Worm (Caenorhabditis elegans) whole organism, L3 larva: ENCODE results near the gene F19H6.5.
A peak's percentile ranks its signal among the peaks of the same experiment; 100 is the strongest.

Source experiments
- ZK546.5 ChIP-seq: sonication (generic microtip); optimal IDR thresholded peaks from 2 replicates; lab custom pipeline; 2017; ENCODE audit warnings: missing biosample characterization, missing genetic modification characterization
- aly-2 ChIP-seq: fragments of 150-350 bp; optimal IDR thresholded peaks from 2 replicates; lab custom pipeline; 2014; ENCODE audit warnings: missing biosample characterization, missing genetic modification characterization
- ama-1 ChIP-seq: fragments of 150-350 bp; optimal IDR thresholded peaks from 2 replicates; lab custom pipeline; 2018
- ceh-16 ChIP-seq: sonication (generic microtip); optimal IDR thresholded peaks from 2 replicates; lab custom pipeline; 2017; ENCODE audit warnings: missing biosample characterization, missing genetic modification characterization
- ceh-28 ChIP-seq: fragments of 150-350 bp; optimal IDR thresholded peaks from 2 replicates; lab custom pipeline; 2014; ENCODE audit warnings: missing biosample characterization, missing genetic modification reagents, missing genetic modification characterization
- ceh-82 ChIP-seq: fragments of 150-350 bp; optimal IDR thresholded peaks from 2 replicates; lab custom pipeline; 2014; ENCODE audit warnings: missing biosample characterization, missing genetic modification characterization
- ceh-9 ChIP-seq: sonication (generic microtip); optimal IDR thresholded peaks from 2 replicates; lab custom pipeline; 2018; ENCODE audit warnings: missing biosample characterization, missing genetic modification characterization
- daf-12 ChIP-seq: fragments of 150-350 bp; optimal IDR thresholded peaks from 2 replicates; lab custom pipeline; 2014; ENCODE audit warnings: missing biosample characterization, missing genetic modification reagents, missing genetic modification characterization
- egl-27 ChIP-seq: sonication (generic microtip); optimal IDR thresholded peaks from 4 replicates; lab custom pipeline; 2017; ENCODE audit warnings: missing biosample characterization, missing genetic modification reagents, missing genetic modification characterization
- elt-1 ChIP-seq: fragments of 150-350 bp; optimal IDR thresholded peaks from 2 replicates; lab custom pipeline; 2014; ENCODE audit warnings: missing biosample characterization, missing genetic modification characterization
- elt-2 ChIP-seq: sonication (generic microtip); optimal IDR thresholded peaks from 2 replicates; lab custom pipeline; 2016; ENCODE audit warnings: missing genetic modification reagents, mild to moderate bottlenecking, missing genetic modification characterization, missing compliant biosample characterization
- elt-3 ChIP-seq, 3 experiments: fragments of 150-350 bp in 1 of 3; sonication (generic microtip) in 2 of 3; optimal IDR thresholded peaks; 2 replicates in 2 of 3; 4 replicates in 1 of 3; lab custom pipeline; 2014 to 2017; ENCODE audit warnings: missing biosample characterization in 3 of 3, missing genetic modification characterization in 3 of 3
- eor-1 ChIP-seq, 2 experiments: fragments of 150-350 bp; optimal IDR thresholded peaks; 2 replicates each; lab custom pipeline; 2014 to 2018; ENCODE audit warnings: missing biosample characterization in 2 of 2, missing genetic modification characterization in 2 of 2
- fkh-10 ChIP-seq: sonication (generic microtip); optimal IDR thresholded peaks from 2 replicates; lab custom pipeline; 2017; ENCODE audit warnings: missing biosample characterization, missing genetic modification reagents, missing genetic modification characterization
- fkh-2 ChIP-seq: fragments of 150-350 bp; optimal IDR thresholded peaks from 2 replicates; lab custom pipeline; 2014; ENCODE audit warnings: missing biosample characterization, missing genetic modification reagents, missing genetic modification characterization
- hmg-11 ChIP-seq: sonication (generic microtip); optimal IDR thresholded peaks from 2 replicates; lab custom pipeline; 2016; ENCODE audit warnings: missing genetic modification characterization, missing compliant biosample characterization
- jun-1 ChIP-seq: fragments of 150-350 bp; optimal IDR thresholded peaks from 2 replicates; lab custom pipeline; 2014; ENCODE audit warnings: missing biosample characterization, missing genetic modification reagents, missing genetic modification characterization
- lin-15B ChIP-seq: fragments of 150-350 bp; optimal IDR thresholded peaks from 2 replicates; lab custom pipeline; 2014; ENCODE audit warnings: missing biosample characterization, missing genetic modification characterization
- lin-39 ChIP-seq: fragments of 150-350 bp; optimal IDR thresholded peaks from 2 replicates; lab custom pipeline; 2018; ENCODE audit warnings: missing biosample characterization, missing genetic modification reagents, missing genetic modification characterization
- lsy-12 ChIP-seq: sonication (generic microtip); optimal IDR thresholded peaks from 2 replicates; lab custom pipeline; 2016; ENCODE audit warnings: mild to moderate bottlenecking, missing genetic modification characterization, missing compliant biosample characterization
- mml-1 ChIP-seq: fragments of 150-350 bp; sonication (generic microtip); optimal IDR thresholded peaks from 3 replicates; lab custom pipeline; 2014; ENCODE audit warnings: missing biosample characterization, missing genetic modification characterization
- nfya-1 ChIP-seq: sonication (generic microtip); optimal IDR thresholded peaks from 2 replicates; lab custom pipeline; 2017; ENCODE audit warnings: missing genetic modification characterization, mild to moderate bottlenecking, missing compliant biosample characterization, antibody characterized with exemption, moderate library complexity; ENCODE audit not compliant: insufficient read depth
- nhr-11 ChIP-seq: fragments of 150-350 bp; optimal IDR thresholded peaks from 2 replicates; lab custom pipeline; 2014; ENCODE audit warnings: missing biosample characterization, missing genetic modification characterization
- nhr-12 ChIP-seq: fragments of 150-350 bp; optimal IDR thresholded peaks from 2 replicates; lab custom pipeline; 2014; ENCODE audit warnings: missing biosample characterization, missing genetic modification characterization
- nhr-23 ChIP-seq: fragments of 150-350 bp; optimal IDR thresholded peaks from 2 replicates; lab custom pipeline; 2014; ENCODE audit warnings: missing biosample characterization, missing genetic modification reagents, missing genetic modification characterization
- nhr-237 ChIP-seq: fragments of 150-350 bp; optimal IDR thresholded peaks from 2 replicates; lab custom pipeline; 2014; ENCODE audit warnings: missing biosample characterization, missing genetic modification characterization
- nhr-25 ChIP-seq: sonication (generic microtip); optimal IDR thresholded peaks from 2 replicates; lab custom pipeline; 2017; ENCODE audit warnings: missing biosample characterization, missing genetic modification characterization
- nhr-28 ChIP-seq: fragments of 150-350 bp; optimal IDR thresholded peaks from 2 replicates; lab custom pipeline; 2014; ENCODE audit warnings: missing biosample characterization, missing genetic modification characterization
- nhr-43 ChIP-seq: sonication (generic microtip); optimal IDR thresholded peaks from 2 replicates; lab custom pipeline; 2016; ENCODE audit warnings: mild to moderate bottlenecking, missing genetic modification characterization, missing compliant biosample characterization; ENCODE audit not compliant: poor library complexity, severe bottlenecking
- nhr-67 ChIP-seq: fragments of 150-350 bp; optimal IDR thresholded peaks from 2 replicates; lab custom pipeline; 2014; ENCODE audit warnings: missing biosample characterization, missing genetic modification characterization
- nhr-76 ChIP-seq: fragments of 150-350 bp; sonication (generic microtip); optimal IDR thresholded peaks from 5 replicates; lab custom pipeline; 2014; ENCODE audit warnings: missing biosample characterization, missing genetic modification characterization
- nhr-77 ChIP-seq: fragments of 150-350 bp; optimal IDR thresholded peaks from 2 replicates; lab custom pipeline; 2014; ENCODE audit warnings: missing biosample characterization, missing genetic modification characterization
- pha-4 ChIP-seq: fragments of 150-350 bp; optimal IDR thresholded peaks from 2 replicates; lab custom pipeline; 2014; ENCODE audit warnings: missing biosample characterization, missing genetic modification reagents, missing genetic modification characterization
- pqm-1 ChIP-seq: fragments of 150-350 bp; optimal IDR thresholded peaks from 2 replicates; lab custom pipeline; 2017; ENCODE audit warnings: missing biosample characterization, missing genetic modification characterization, inconsistent platforms
- sea-2 ChIP-seq: fragments of 150-350 bp; sonication (generic microtip); optimal IDR thresholded peaks from 4 replicates; lab custom pipeline; 2014; ENCODE audit warnings: missing biosample characterization, missing genetic modification reagents, missing genetic modification characterization
- skn-1 ChIP-seq: fragments of 150-350 bp; optimal IDR thresholded peaks from 2 replicates; lab custom pipeline; 2014; ENCODE audit warnings: missing biosample characterization, missing genetic modification characterization
- snpc-4 ChIP-seq: fragments of 150-350 bp; optimal IDR thresholded peaks from 2 replicates; lab custom pipeline; 2014; ENCODE audit warnings: missing biosample characterization, missing genetic modification characterization
- tbx-2 ChIP-seq: sonication (generic microtip); optimal IDR thresholded peaks from 2 replicates; lab custom pipeline; 2016; ENCODE audit warnings: mild to moderate bottlenecking, missing genetic modification characterization, missing compliant biosample characterization
- unc-39 ChIP-seq: sonication (generic microtip); optimal IDR thresholded peaks from 4 replicates; lab custom pipeline; 2017; ENCODE audit warnings: missing biosample characterization, missing genetic modification characterization
- unc-62 ChIP-seq: fragments of 150-350 bp; sonication (generic microtip); optimal IDR thresholded peaks from 4 replicates; lab custom pipeline; 2014; ENCODE audit warnings: missing biosample characterization, missing genetic modification reagents, missing genetic modification characterization
- zag-1 ChIP-seq: fragments of 150-350 bp; optimal IDR thresholded peaks from 2 replicates; lab custom pipeline; 2014; ENCODE audit warnings: missing biosample characterization, missing genetic modification characterization
- ztf-11 ChIP-seq: fragments of 150-350 bp; optimal IDR thresholded peaks from 2 replicates; lab custom pipeline; 2014; ENCODE audit warnings: missing biosample characterization, missing genetic modification characterization
- ztf-4 ChIP-seq: fragments of 150-350 bp; optimal IDR thresholded peaks from 2 replicates; lab custom pipeline; 2014; ENCODE audit warnings: missing biosample characterization, missing genetic modification characterization

F19H6.5 gene

DNA sequence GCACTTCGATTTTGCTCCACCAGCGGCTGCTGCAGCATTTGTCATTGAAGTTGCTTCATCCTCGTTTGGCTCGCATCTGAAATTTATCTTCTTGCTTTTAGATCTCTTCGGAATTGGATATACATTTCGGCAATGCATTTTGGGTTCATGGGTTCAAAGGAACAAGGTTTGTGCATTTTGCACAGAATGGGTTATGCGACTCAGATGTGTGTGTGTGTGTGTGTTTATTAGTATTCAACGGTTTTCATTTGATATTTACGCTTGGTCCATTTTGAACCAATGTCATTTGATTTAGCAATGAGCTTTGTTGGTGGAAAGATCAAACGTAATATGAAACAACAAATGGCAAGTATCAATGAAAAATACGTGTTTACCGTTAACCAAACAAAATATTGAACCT lies 11.1 kb upstream of the F19H6.5 start:
- no peak for TF ChIP-seq fkh-2
- TF ChIP-seq hmg-11, result no peak
- no peak for TF ChIP-seq skn-1 (tag; lab: Kevin White, UChicago)
- TF ChIP-seq, all 47 proteins: peak for 0

DNA sequence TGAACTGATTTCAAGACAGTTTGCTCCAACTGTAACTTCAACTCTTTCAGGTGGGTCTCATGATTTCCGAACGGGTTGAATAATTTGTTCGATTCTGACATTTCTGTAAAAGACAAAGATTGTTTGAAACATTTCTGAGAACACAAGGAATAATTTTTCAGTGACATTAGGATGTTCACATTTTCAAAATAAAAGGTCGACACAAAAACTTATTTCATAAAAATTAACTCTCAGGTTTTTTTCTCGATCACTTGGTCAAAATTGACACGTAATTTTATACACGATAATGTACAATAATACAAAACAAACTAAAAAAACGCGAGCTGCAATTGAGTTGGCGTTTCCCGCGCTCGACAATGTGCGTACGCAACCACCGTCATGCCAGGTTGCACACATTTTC lies 6.6 kb upstream of the F19H6.5 start, which contains the start of gene rif-1.2:
Gene rif-1.2, minus strand, starts transcription at position 101 of the 400 bp plus-strand sequence.
- no peak for TF ChIP-seq nhr-43
- TF ChIP-seq daf-12 (tag; lab: Kevin White, UChicago), result no peak
- no peak for TF ChIP-seq elt-2 (tag; lab: Kevin White, UChicago)
- no peak for TF ChIP-seq nhr-67
- no peak for TF ChIP-seq lsy-12
- TF ChIP-seq nhr-28 (tag; lab: Kevin White, UChicago), result no peak
- TF ChIP-seq nhr-12 (tag; lab: Kevin White, UChicago), result no peak
- no peak for TF ChIP-seq hmg-11
- no peak for TF ChIP-seq elt-3 (tag; optimal IDR thresholded peaks at IDR 0.05; lab: Kevin White, UChicago)
- TF ChIP-seq fkh-2, result no peak
- no peak for TF ChIP-seq pqm-1 (tag; lab: Kevin White, UChicago)
- TF ChIP-seq ceh-82, result no peak
- no peak for TF ChIP-seq mml-1 (tag; lab: Kevin White, UChicago)
- no peak for TF ChIP-seq nfya-1 (tag; lab: Kevin White, UChicago)
- no peak for TF ChIP-seq ama-1 (lab: Kevin White, UChicago)
- no peak for TF ChIP-seq ztf-4

DNA sequence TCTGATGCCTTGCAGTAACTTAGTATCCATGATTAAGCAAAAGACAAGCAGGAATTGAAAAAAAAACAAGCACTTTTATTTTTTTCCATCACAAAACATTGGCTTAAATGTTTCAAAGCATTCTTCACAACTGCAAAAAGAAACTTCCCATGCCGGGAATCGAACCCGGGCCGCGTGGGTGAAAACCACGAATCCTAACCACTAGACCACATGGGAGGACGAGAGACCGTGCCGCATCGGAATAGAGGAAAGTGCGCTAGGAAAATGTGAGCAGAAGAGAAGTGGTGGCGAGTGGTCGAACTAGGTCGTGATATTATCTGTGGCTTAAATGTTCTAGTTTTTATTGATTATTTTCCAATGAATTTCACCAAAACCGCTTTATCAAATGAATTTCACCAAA lies 2.8 kb upstream of the F19H6.5 start:
- TF ChIP-seq elt-2 (tag; lab: Kevin White, UChicago) (peak; percentile 35), lin-39 (tag; lab: Kevin White, UChicago) (peak; percentile 39), hmg-11 (peak; percentile 87), nhr-67 (no peak), ceh-9 (tag; lab: Kevin White, UChicago) (no peak), unc-39 (tag; lab: Kevin White, UChicago) (no peak), ceh-28 (tag; lab: Kevin White, UChicago) (peak; percentile 33), tbx-2 (peak; percentile 18), pqm-1 (tag; lab: Kevin White, UChicago) (peak; percentile 14), nhr-43 (peak; percentile 44)

DNA sequence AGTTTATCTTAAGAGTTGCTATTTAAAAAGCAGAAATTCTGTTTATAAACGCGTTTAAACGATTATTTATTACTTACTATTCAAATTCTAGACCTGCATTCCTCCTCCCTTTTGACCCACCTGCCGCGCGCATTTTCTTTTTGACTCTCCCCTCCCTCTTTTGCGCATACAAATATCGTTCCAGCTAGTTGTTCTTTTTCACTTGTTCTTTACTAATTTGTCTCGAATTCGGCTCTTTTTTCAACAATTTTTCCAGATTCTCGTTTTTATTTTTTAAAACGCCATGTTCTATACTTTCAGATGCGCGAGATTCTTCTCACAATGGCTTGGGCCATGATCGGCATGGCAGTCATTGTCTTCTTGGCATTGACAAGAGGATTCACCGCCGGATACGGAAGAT lies 684 bp upstream of the F19H6.5 start, which contains the start of gene F19H6.4:
Gene F19H6.4, plus strand, starts transcription at position 301 of the 400 bp plus-strand sequence.
- TF ChIP-seq lsy-12, result no peak
- no peak for TF ChIP-seq snpc-4
- TF ChIP-seq nfya-1 (tag; lab: Kevin White, UChicago), result no peak
- no peak for TF ChIP-seq jun-1 (tag; lab: Kevin White, UChicago)
- no peak for TF ChIP-seq elt-1 (tag; lab: Kevin White, UChicago)
- TF ChIP-seq nhr-23, result no peak
- no peak for TF ChIP-seq unc-62 (GFP tag; lab: Kevin White, UChicago)
- TF ChIP-seq pha-4 (tag; lab: Kevin White, UChicago), result no peak
- no peak for TF ChIP-seq ama-1 (lab: Kevin White, UChicago)
- TF ChIP-seq ztf-4, result no peak
- no peak for TF ChIP-seq nhr-77 (tag; lab: Kevin White, UChicago)
- no peak for TF ChIP-seq eor-1 (tag; optimal IDR thresholded peaks at IDR 0.05; lab: Kevin White, UChicago)
- no peak for TF ChIP-seq unc-39 (tag; lab: Kevin White, UChicago)
- no peak for TF ChIP-seq aly-2 (tag; lab: Kevin White, UChicago)
- no peak for TF ChIP-seq nhr-11 (tag; lab: Kevin White, UChicago)
- no peak for TF ChIP-seq nhr-67
- TF ChIP-seq zag-1, result no peak
- TF ChIP-seq ZK546.5 (tag; lab: Kevin White, UChicago), result no peak
- no peak for TF ChIP-seq lin-15B (tag; lab: Kevin White, UChicago)
- no peak for TF ChIP-seq sea-2 (GFP tag; lab: Kevin White, UChicago)

DNA sequence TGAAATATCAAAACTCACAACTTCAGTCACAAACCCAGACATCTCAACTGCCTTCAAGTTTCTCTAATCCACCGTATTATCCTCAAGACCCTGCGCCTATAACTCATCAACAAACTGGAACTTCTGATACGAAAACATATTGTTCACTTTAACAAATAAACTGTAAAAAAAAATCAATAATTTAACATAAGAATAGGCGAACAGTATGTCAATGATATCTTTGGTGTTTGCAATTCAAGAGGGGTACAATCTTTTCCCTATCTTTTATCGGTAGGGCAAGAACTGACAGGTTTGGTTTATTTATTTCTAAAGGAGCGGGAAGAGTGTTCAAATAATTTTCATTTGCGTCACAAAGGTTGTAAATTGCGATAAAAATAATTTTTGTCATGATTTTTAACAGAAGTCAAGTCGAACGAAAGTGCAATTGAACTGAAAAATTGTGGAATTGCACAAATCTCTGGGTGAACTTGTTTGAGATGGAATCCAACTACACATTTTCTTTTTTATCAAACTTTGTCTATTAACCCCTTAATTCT lies 1.7 kb downstream of the F19H6.5 start:
- TF ChIP-seq nhr-77 (tag; lab: Kevin White, UChicago), result peak; percentile 98
- TF ChIP-seq elt-3 (tag; optimal IDR thresholded peaks at IDR 0.05; lab: Kevin White, UChicago), result peak; percentile 72 to 98 (median 87)
- TF ChIP-seq pha-4 (tag; lab: Kevin White, UChicago), result peak; percentile 99
- TF ChIP-seq nfya-1 (tag; lab: Kevin White, UChicago), result peak; percentile 91
- TF ChIP-seq fkh-10 (GFP tag; lab: Kevin White, UChicago), result peak; percentile 99
- peak; percentile 66 for TF ChIP-seq ceh-16
- peak; percentile 56 for TF ChIP-seq fkh-2
- peak; percentile 25 for TF ChIP-seq nhr-12 (tag; lab: Kevin White, UChicago)
- TF ChIP-seq nhr-76, result peak; percentile 86
- peak; percentile 12 for TF ChIP-seq lin-15B (tag; lab: Kevin White, UChicago)
- peak; percentile 95 for TF ChIP-seq lsy-12
- peak; percentile 43 for TF ChIP-seq nhr-237
- peak; percentile 93 for TF ChIP-seq daf-12 (tag; lab: Kevin White, UChicago)
- TF ChIP-seq elt-2 (tag; lab: Kevin White, UChicago), result peak; percentile 84
- TF ChIP-seq nhr-23, result peak; percentile 99
- TF ChIP-seq nhr-43, result peak; percentile 99
- peak; percentile 53 for TF ChIP-seq ztf-11 (tag; lab: Kevin White, UChicago)
- TF ChIP-seq unc-39 (tag; lab: Kevin White, UChicago), result no peak
- TF ChIP-seq nhr-25 (tag; lab: Kevin White, UChicago), result peak; percentile 87
- TF ChIP-seq egl-27 (tag; lab: Kevin White, UChicago), result peak; percentile 87
- peak; percentile 89 for TF ChIP-seq unc-62 (GFP tag; lab: Kevin White, UChicago)
- peak; percentile 96 for TF ChIP-seq nhr-28 (tag; lab: Kevin White, UChicago)
- TF ChIP-seq pqm-1 (tag; lab: Kevin White, UChicago), result peak; percentile 93
